Fruit fly (Drosophila melanogaster): ENCODE results near the gene CG9992.

The CG9992 gene

dm6 chrX:16404803-16405202 is 20.1 kb upstream of the CG9992 start, which contains the start of gene CG9981:
Gene CG9981, minus strand, starts transcription at chrX:16405122.
- TF ChIP-seq CG17801 (GFP tag; optimal IDR thresholded peaks at IDR 0.05; ENCODE audit: partially characterized antibody) = no peak

dm6 chrX:16403811-16404420 is 19.2 kb upstream of the CG9992 start:
- TF ChIP-seq CG17801 (GFP tag; optimal IDR thresholded peaks at IDR 0.05; ENCODE audit: partially characterized antibody) = peak; percentile 74

- peak; percentile 84 for TF ChIP-seq CG17801 (GFP tag; optimal IDR thresholded peaks at IDR 0.05; ENCODE audit: partially characterized antibody)
Measured at dm6 chrX:16391397-16391796, 6.7 kb upstream of the CG9992 start, which contains the start of the genes TH1 and mei-41. Gene TH1, minus strand, starts transcription at chrX:16391438. Gene mei-41, plus strand, starts transcription at chrX:16391698.

- peak; percentile 4 for TF ChIP-seq CG17801 (GFP tag; optimal IDR thresholded peaks at IDR 0.05; ENCODE audit: partially characterized antibody)
Measured at dm6 chrX:16385942-16386392, 1.3 kb upstream of the CG9992 start.

- TF ChIP-seq CG17801 (GFP tag; optimal IDR thresholded peaks at IDR 0.05; ENCODE audit: partially characterized antibody) = no peak
Measured at dm6 chrX:16383667-16384515, 817 bp downstream of the CG9992 start.

dm6 chrX:16374059-16374458 is 10.6 kb downstream of the CG9992 start:
- TF ChIP-seq CG17801 (GFP tag; optimal IDR thresholded peaks at IDR 0.05; ENCODE audit: partially characterized antibody) = no peak

- no peak for TF ChIP-seq CG17801 (GFP tag; optimal IDR thresholded peaks at IDR 0.05; ENCODE audit: partially characterized antibody)
Measured at dm6 chrX:16373541-16373940, 11.2 kb downstream of the CG9992 start.

- peak; percentile 64 for TF ChIP-seq CG17801 (GFP tag; optimal IDR thresholded peaks at IDR 0.05; ENCODE audit: partially characterized antibody)
Measured at dm6 chrX:16372492-16373350, 12.0 kb downstream of the CG9992 start, which contains the start of gene Fur2. Gene Fur2, plus strand, starts transcription at chrX:16373086.

dm6 chrX:16371923-16372322 is 12.8 kb downstream of the CG9992 start:
- TF ChIP-seq CG17801 (GFP tag; optimal IDR thresholded peaks at IDR 0.05; ENCODE audit: partially characterized antibody) = no peak

dm6 chrX:16368585-16368984 is 16.1 kb downstream of the CG9992 start:
- TF ChIP-seq CG17801 (GFP tag; optimal IDR thresholded peaks at IDR 0.05; ENCODE audit: partially characterized antibody) = no peak

dm6 chrX:16361306-16361705 is 23.4 kb downstream of the CG9992 start, which contains the start of gene nonA:
Gene nonA, plus strand, starts transcription at chrX:16361569.
- no peak for TF ChIP-seq CG17801 (GFP tag; optimal IDR thresholded peaks at IDR 0.05; ENCODE audit: partially characterized antibody)

dm6 chrX:16358670-16359320 is 25.9 kb downstream of the CG9992 start, which contains the start of the genes U2af50 and PIG-Q:
Gene U2af50, minus strand, starts transcription at chrX:16359039.
Gene PIG-Q, plus strand, starts transcription at chrX:16359143.
- peak; percentile 94 for TF ChIP-seq CG17801 (GFP tag; optimal IDR thresholded peaks at IDR 0.05; ENCODE audit: partially characterized antibody)

dm6 chrX:16350062-16350461 is 34.6 kb downstream of the CG9992 start, which contains the start of gene sl:
Gene sl, plus strand, starts transcription at chrX:16350315.
- TF ChIP-seq CG17801 (GFP tag; optimal IDR thresholded peaks at IDR 0.05; ENCODE audit: partially characterized antibody) = no peak

- TF ChIP-seq CG17801 (GFP tag; optimal IDR thresholded peaks at IDR 0.05; ENCODE audit: partially characterized antibody) = peak; percentile 66
Measured at dm6 chrX:16335107-16335642, 49.5 kb downstream of the CG9992 start.

All from ovary, adult (tissue).